Fruit fly (Drosophila melanogaster): ENCODE measurements around the gene CG9519.

CG9519 gene

DNA sequence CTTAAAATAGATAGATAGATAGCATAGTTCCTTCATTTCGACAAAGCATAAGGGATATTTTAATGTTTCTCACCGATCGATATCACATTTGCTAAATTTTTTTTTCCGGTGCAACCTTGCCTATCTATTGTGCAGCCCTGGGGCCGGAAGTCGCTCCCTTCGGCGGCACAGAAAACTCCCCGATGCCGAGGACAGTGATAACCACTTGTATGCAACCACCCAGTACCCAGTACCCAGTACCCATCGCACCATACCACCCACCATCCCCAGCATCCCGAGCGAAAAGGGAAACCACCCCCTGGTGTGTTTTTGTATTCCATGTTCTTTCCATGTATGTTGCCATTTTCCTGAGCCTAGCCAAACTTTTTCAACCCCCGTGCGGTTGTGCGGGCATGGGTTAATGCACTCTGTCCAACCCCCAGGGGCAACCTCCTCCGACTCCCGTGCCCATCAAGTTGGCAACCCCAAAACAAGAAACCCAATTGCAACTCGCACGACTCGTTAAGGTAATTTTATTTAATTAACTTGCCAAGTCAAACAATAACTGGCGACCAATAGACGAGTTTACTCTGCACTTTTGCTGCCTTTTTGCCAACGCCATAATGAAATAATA, 14.2 kb downstream of the CG9519 start (continued):
- no peak for TF ChIP-seq Gug (GFP tag; IDR thresholded peaks at IDR 0.05)
- TF ChIP-seq CG11456 (GFP tag; IDR thresholded peaks at IDR 0.05) = no peak
- no peak for TF ChIP-seq NfI (GFP tag; optimal IDR thresholded peaks at IDR 0.05)
- no peak for TF ChIP-seq CG12942 (GFP tag; optimal IDR thresholded peaks at IDR 0.05)
- peak; percentile 34; the same call in 1 of the 2 replicates for TF ChIP-seq HLH3B (GFP tag; IDR thresholded peaks at IDR 0.05)
- peak; percentile 34; the same call in 1 of the 3 replicates for TF ChIP-seq zfh1 (GFP tag; IDR thresholded peaks at IDR 0.05)
- TF ChIP-seq hkb (optimal IDR thresholded peaks at IDR 0.05) = no peak
- peak; percentile 35; the same call in 1 of the 2 replicates for TF ChIP-seq hkb (GFP tag; IDR thresholded peaks at IDR 0.05)
- TF ChIP-seq CG16813 (GFP tag; IDR thresholded peaks at IDR 0.05; ENCODE audit: partially characterized antibody) = no peak
- TF ChIP-seq knrl (GFP tag; IDR thresholded peaks at IDR 0.05; ENCODE audit: partially characterized antibody) = 0 out of 3 replicates have a peak, but pooled peaks have one; percentile 16
- no peak for TF ChIP-seq H15 (GFP tag; IDR thresholded peaks at IDR 0.05)
- no peak for TF ChIP-seq gcm2 (GFP tag; optimal IDR thresholded peaks at IDR 0.05)
- no peak for TF ChIP-seq CG14860 (GFP tag; IDR thresholded peaks at IDR 0.05; ENCODE audit: partially characterized antibody)
- peak; percentile 2 for TF ChIP-seq unpg (GFP tag; optimal IDR thresholded peaks at IDR 0.05)
- no peak for TF ChIP-seq CG8359 (GFP tag; optimal IDR thresholded peaks at IDR 0.05; ENCODE audit: borderline replicate concordance)
- no peak for TF ChIP-seq Meics (GFP tag; optimal IDR thresholded peaks at IDR 0.05)
- no peak for TF ChIP-seq CG3065 (GFP tag; optimal IDR thresholded peaks at IDR 0.05)
- peak; percentile 11 for TF ChIP-seq CG11504 (tag; optimal IDR thresholded peaks at IDR 0.05)
- no peak for TF ChIP-seq CG11695 (GFP tag; IDR thresholded peaks at IDR 0.05)
- no peak for TF ChIP-seq CG9727 (GFP tag; optimal IDR thresholded peaks at IDR 0.05)
- no peak for TF ChIP-seq Stat92E (GFP tag; optimal IDR thresholded peaks at IDR 0.05)
- TF ChIP-seq TFAM (GFP tag; optimal IDR thresholded peaks at IDR 0.05) = no peak
- TF ChIP-seq Blimp-1 (GFP tag; optimal IDR thresholded peaks at IDR 0.05) = no peak
- no peak for TF ChIP-seq CG16779 (GFP tag; IDR thresholded peaks at IDR 0.05)
- peak; percentile 7 for TF ChIP-seq CG13424 (tag; optimal IDR thresholded peaks at IDR 0.05)
- no peak for TF ChIP-seq CG6175 (GFP tag; IDR thresholded peaks at IDR 0.05)
- peak; percentile 9 for TF ChIP-seq CG18599 (GFP tag; optimal IDR thresholded peaks at IDR 0.05)
- TF ChIP-seq GATAe (GFP tag; conservative IDR thresholded peaks at IDR 0.05) = no peak
- no peak for TF ChIP-seq CG1529 (GFP tag; optimal IDR thresholded peaks at IDR 0.05)
- no peak for TF ChIP-seq CG12219 (GFP tag; optimal IDR thresholded peaks at IDR 0.05)
- no peak for TF ChIP-seq CG13123 (GFP tag; optimal IDR thresholded peaks at IDR 0.05)
- no peak for TF ChIP-seq Eip74EF (GFP tag; optimal IDR thresholded peaks at IDR 0.05)
- TF ChIP-seq CG7745 (tag; optimal IDR thresholded peaks at IDR 0.05) = no peak
- no peak for TF ChIP-seq tup (GFP tag; optimal IDR thresholded peaks at IDR 0.05)
- no peak for TF ChIP-seq sr (GFP tag; IDR thresholded peaks at IDR 0.05)
- no peak for TF ChIP-seq CG14965 (GFP tag; optimal IDR thresholded peaks at IDR 0.05; ENCODE audit: borderline replicate concordance)
- TF ChIP-seq phol (tag; optimal IDR thresholded peaks at IDR 0.05) = peak; percentile 0
- TF ChIP-seq wdn (GFP tag; IDR thresholded peaks at IDR 0.05) = no peak
- TF ChIP-seq Dp (GFP tag; optimal IDR thresholded peaks at IDR 0.05) = no peak
- TF ChIP-seq salm (tag; optimal IDR thresholded peaks at IDR 0.05) = no peak
- no peak for TF ChIP-seq cg (GFP tag; optimal IDR thresholded peaks at IDR 0.05)
- no peak for TF ChIP-seq lbe (GFP tag; optimal IDR thresholded peaks at IDR 0.05)
- peak; percentile 100 for TF ChIP-seq CG10431 (GFP tag; optimal IDR thresholded peaks at IDR 0.05)
- TF ChIP-seq CG17361 (GFP tag; IDR thresholded peaks at IDR 0.05) = no peak
- TF ChIP-seq Dbx (GFP tag; IDR thresholded peaks at IDR 0.05) = 0 out of 3 replicates have a peak, but pooled peaks have one; percentile 21
- no peak; the same call in 1 of the 2 replicates for TF ChIP-seq E2f2 (GFP tag; IDR thresholded peaks at IDR 0.05)

Measured in whole organism, embryonic.